Worm (Caenorhabditis elegans): ENCODE data around the gene K08C7.1.

K08C7.1 gene

DNA sequence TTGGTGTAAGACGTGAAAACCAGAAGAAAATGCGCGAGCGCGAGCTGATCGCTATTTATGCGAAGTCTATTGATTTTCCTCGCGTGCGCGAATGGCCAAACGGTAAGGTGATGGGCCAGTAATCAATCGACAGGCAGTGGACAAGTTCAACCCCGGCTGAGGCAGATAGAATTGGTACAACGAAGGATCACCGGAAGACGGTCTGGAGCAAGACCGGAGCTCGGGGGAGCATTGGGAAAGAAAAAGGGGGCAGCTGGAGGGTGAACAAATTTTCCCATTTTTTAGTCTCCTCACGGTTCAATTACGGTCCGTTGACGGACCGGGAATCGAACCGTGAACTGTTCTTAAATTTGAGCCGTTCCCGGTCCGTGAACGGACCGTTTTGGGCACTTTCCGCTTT lies 1.8 kb downstream of the K08C7.1 start (continued):
- TF ChIP-seq tra-1 (GFP tag; IDR thresholded peaks at IDR 0.05) (peak; percentile 70), mdt-29 (GFP tag; IDR thresholded peaks at IDR 0.05) (0 out of 2 replicates have a peak, but pooled peaks have one; percentile 37), Y105C5A.15 (GFP tag; IDR thresholded peaks at IDR 0.05) (peak; percentile 80), saeg-2 (GFP tag; IDR thresholded peaks at IDR 0.05) (0 out of 2 replicates have a peak, but pooled peaks have one; percentile 35), D1046.2 (GFP tag; IDR thresholded peaks at IDR 0.05) (0 out of 2 replicates have a peak, but pooled peaks have one; percentile 70), lim-7 (GFP tag; IDR thresholded peaks at IDR 0.05) (peak; percentile 71), T26A8.4 (GFP tag; IDR thresholded peaks at IDR 0.05) (peak; percentile 66), lin-1 (GFP tag; IDR thresholded peaks at IDR 0.05) (0 out of 2 replicates have a peak, but pooled peaks have one; percentile 40), madf-9 (GFP tag; conservative IDR thresholded peaks at IDR 0.05) (0 out of 2 replicates have a peak, but pooled peaks have one; percentile 18), dmd-6 (GFP tag; IDR thresholded peaks at IDR 0.05) (0 out of 2 replicates have a peak, but pooled peaks have one; percentile 13)

DNA sequence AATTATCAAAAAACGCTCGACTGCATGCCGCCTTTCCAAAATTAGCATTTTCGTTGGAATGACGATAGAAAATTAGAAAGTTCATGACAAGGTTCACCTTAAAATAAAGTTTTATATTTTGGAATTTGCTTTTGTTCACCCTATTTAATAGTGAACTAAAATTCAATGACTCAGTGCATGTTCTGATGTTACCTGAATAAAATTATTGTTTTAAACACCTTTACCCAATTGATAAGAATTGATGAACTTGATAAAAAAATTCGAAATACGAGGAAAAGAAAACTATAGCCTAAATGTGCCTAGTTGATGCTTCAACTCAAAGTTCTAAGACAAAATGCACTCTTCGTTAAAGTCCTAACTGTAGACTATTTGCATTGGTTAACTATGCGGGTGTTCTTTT lies 4.5 kb downstream of the K08C7.1 start:
- TF ChIP-seq hif-1 (tag; optimal IDR thresholded peaks at IDR 0.05) (no peak), unc-62 (GFP tag; optimal IDR thresholded peaks at IDR 0.05 in 1 of 2) (peak in 1 of 2 experiments; percentile 79), unc-62 (tag; optimal IDR thresholded peaks at IDR 0.05) (no peak), nhr-28 (tag; optimal IDR thresholded peaks at IDR 0.05) (peak; percentile 18)

DNA sequence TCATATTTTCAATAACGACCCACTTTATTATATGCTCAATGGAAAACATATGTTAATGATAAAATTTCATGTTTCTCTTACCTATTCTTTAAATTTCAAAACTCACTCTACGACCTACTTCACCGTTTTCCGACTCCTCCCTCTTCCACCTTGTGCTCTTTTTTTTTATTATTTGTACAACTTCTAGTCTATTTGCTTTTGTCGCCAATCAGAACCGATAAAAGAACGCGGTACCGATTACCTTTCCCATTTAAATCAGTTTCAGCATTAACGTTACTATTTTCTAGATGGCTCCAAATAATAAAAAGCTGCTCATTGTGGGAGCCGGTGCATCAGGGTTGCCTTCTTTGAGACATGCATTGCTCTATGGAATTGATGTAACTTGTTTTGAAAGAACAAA lies 5.1 kb downstream of the K08C7.1 start, which contains the start of gene fmo-1:
TSS of gene fmo-1 (plus strand) at position 98 of the 400 bp plus-strand sequence.
- no peak for TF ChIP-seq ceh-32 (tag; optimal IDR thresholded peaks at IDR 0.05; ENCODE audit: poor library complexity)
- no peak for TF ChIP-seq mdt-29 (GFP tag; IDR thresholded peaks at IDR 0.05)
- TF ChIP-seq mep-1 (tag; optimal IDR thresholded peaks at IDR 0.05), result no peak
- TF ChIP-seq zfp-2 (tag; optimal IDR thresholded peaks at IDR 0.05), result no peak
- peak; percentile 16 for TF ChIP-seq hlh-11 (tag; optimal IDR thresholded peaks at IDR 0.05)
- TF ChIP-seq madf-5 (GFP tag; IDR thresholded peaks at IDR 0.05), result no peak
- no peak for TF ChIP-seq mxl-2 (GFP tag; conservative IDR thresholded peaks at IDR 0.05)
- no peak for TF ChIP-seq madf-9 (GFP tag; conservative IDR thresholded peaks at IDR 0.05)
- no peak for TF ChIP-seq F49E8.2 (tag; optimal IDR thresholded peaks at IDR 0.05; ENCODE audit: borderline replicate concordance)
- TF ChIP-seq arid-1 (GFP tag; conservative IDR thresholded peaks at IDR 0.05), result no peak
- no peak for TF ChIP-seq egl-27 (tag; optimal IDR thresholded peaks at IDR 0.05)
- TF ChIP-seq daf-19 (GFP tag; conservative IDR thresholded peaks at IDR 0.05), result no peak
- no peak for TF ChIP-seq lsy-2 (tag; optimal IDR thresholded peaks at IDR 0.05)
- no peak for TF ChIP-seq hlh-30 (tag; optimal IDR thresholded peaks at IDR 0.05; ENCODE audit: insufficient read depth)
- TF ChIP-seq spr-1 (tag; optimal IDR thresholded peaks at IDR 0.05), result no peak
- no peak for TF ChIP-seq nhr-10 (tag; optimal IDR thresholded peaks at IDR 0.05)
- TF ChIP-seq lin-29 (GFP tag; IDR thresholded peaks at IDR 0.05), result no peak
- TF ChIP-seq T20F7.1 (GFP tag; optimal IDR thresholded peaks at IDR 0.05), result no peak
- no peak for TF ChIP-seq zfp-3 (GFP tag; conservative IDR thresholded peaks at IDR 0.05)
- TF ChIP-seq unc-39 (tag; optimal IDR thresholded peaks at IDR 0.05), result no peak
- no peak for TF ChIP-seq snpc-4 (tag; optimal IDR thresholded peaks at IDR 0.05)
- no peak for TF ChIP-seq F10B5.3 (tag; optimal IDR thresholded peaks at IDR 0.05)
- peak; percentile 60 for TF ChIP-seq nhr-28 (tag; optimal IDR thresholded peaks at IDR 0.05)
- no peak for TF ChIP-seq nhr-42 (GFP tag; IDR thresholded peaks at IDR 0.05)
- TF ChIP-seq nhr-48 (tag; optimal IDR thresholded peaks at IDR 0.05), result no peak
- TF ChIP-seq pqm-1 (tag; optimal IDR thresholded peaks at IDR 0.05), result peak; percentile 50

DNA sequence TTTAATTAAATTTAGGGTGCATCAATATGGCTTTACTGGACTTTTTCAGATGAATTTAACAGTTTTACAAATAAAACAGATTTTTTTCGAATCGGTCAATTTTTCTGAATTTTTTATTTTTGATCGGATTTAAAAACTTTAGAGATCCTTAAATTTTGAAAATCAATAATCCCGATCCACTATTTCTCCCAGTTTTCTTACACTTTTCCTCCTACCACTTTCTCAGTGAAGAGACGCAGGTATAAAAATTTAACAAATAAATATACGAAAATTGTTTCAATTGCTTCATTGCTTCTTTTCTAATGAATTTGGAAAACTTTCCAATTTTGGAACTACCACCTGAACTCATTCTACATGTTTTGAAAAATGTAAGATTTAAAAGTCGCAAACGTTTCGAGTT lies 7.5 kb downstream of the K08C7.1 start, which contains the start of gene K08C7.7:
TSS of gene K08C7.7 (plus strand) at position 301 of the 400 bp plus-strand sequence.
- TF ChIP-seq lim-7 (GFP tag; IDR thresholded peaks at IDR 0.05), result no peak
- TF ChIP-seq nhr-102 (tag; optimal IDR thresholded peaks at IDR 0.05), result no peak
- no peak for TF ChIP-seq dmd-6 (GFP tag; IDR thresholded peaks at IDR 0.05)
- TF ChIP-seq daf-19 (GFP tag; conservative IDR thresholded peaks at IDR 0.05), result no peak
- TF ChIP-seq lsy-2 (tag; optimal IDR thresholded peaks at IDR 0.05), result no peak
- no peak for TF ChIP-seq ama-1 (optimal IDR thresholded peaks at IDR 0.05)
- no peak for TF ChIP-seq ztf-11 (tag; optimal IDR thresholded peaks at IDR 0.05)
- no peak for TF ChIP-seq unc-62 (GFP tag; optimal IDR thresholded peaks at IDR 0.05 in 1 of 2)
- no peak for TF ChIP-seq unc-62 (tag; optimal IDR thresholded peaks at IDR 0.05)
- no peak for TF ChIP-seq nhr-10 (tag; optimal IDR thresholded peaks at IDR 0.05)
- TF ChIP-seq zag-1 (tag; optimal IDR thresholded peaks at IDR 0.05), result no peak
- no peak for TF ChIP-seq T26A8.4 (GFP tag; IDR thresholded peaks at IDR 0.05)
- TF ChIP-seq F26F4.8 (GFP tag; conservative IDR thresholded peaks at IDR 0.05), result no peak
- no peak for TF ChIP-seq set-16 (GFP tag; IDR thresholded peaks at IDR 0.05)
- no peak for TF ChIP-seq spr-3 (GFP tag; optimal IDR thresholded peaks at IDR 0.05)
- TF ChIP-seq lin-39 (tag; optimal IDR thresholded peaks at IDR 0.05), result no peak
- TF ChIP-seq zfp-3 (GFP tag; conservative IDR thresholded peaks at IDR 0.05), result no peak
- no peak for TF ChIP-seq ZK337.2 (GFP tag; IDR thresholded peaks at IDR 0.05)
- no peak for TF ChIP-seq egl-43 (GFP tag; IDR thresholded peaks at IDR 0.05)
